Fruit fly (Drosophila melanogaster) whole organism, pupa: ENCODE measurements around the gene Jon66Ci.

Experiments
- CG10348 ChIP-seq: fragments of 200-800 bp; sonication (Bioruptor generic); IDR thresholded peaks from 2 replicates; pipeline ENCODE4 v1.3.6; 2022; ENCODE audit warnings: missing biosample characterization, missing genetic modification characterization
- CG12605 ChIP-seq: fragments of 200-800 bp; sonication (Bioruptor generic); IDR thresholded peaks from 2 replicates; pipeline ENCODE4 v1.3.6; 2022; ENCODE audit warnings: missing biosample characterization, missing genetic modification characterization
- CG13204 ChIP-seq: fragments of 200-800 bp; sonication (Bioruptor generic); optimal IDR thresholded peaks from 2 replicates; lab custom pipeline; 2018; ENCODE audit warnings: missing biosample characterization, mild to moderate bottlenecking, missing genetic modification characterization, moderate library complexity
- CG14655 ChIP-seq: fragments of 200-800 bp; sonication (Bioruptor generic); optimal IDR thresholded peaks from 3 replicates; lab custom pipeline; 2017; ENCODE audit warnings: mild to moderate bottlenecking, missing biosample characterization, missing genetic modification reagents, missing genetic modification characterization
- CG15710 ChIP-seq: fragments of 200-800 bp; sonication (Bioruptor generic); optimal IDR thresholded peaks from 2 replicates; lab custom pipeline; 2018; ENCODE audit warnings: missing biosample characterization, mild to moderate bottlenecking, missing genetic modification characterization, moderate library complexity
- CG17806 ChIP-seq: fragments of 200-800 bp; sonication (Bioruptor generic); optimal IDR thresholded peaks from 2 replicates; lab custom pipeline; 2018; ENCODE audit warnings: missing biosample characterization, mild to moderate bottlenecking, missing genetic modification characterization, moderate library complexity
- CG32121 ChIP-seq: fragments of 200-800 bp; sonication (Bioruptor generic); IDR thresholded peaks from 2 replicates; pipeline ENCODE4 v1.3.6; 2022; ENCODE audit warnings: missing biosample characterization, missing genetic modification characterization
- CG34367 ChIP-seq: fragments of 200-800 bp; sonication (Bioruptor generic); optimal IDR thresholded peaks from 2 replicates; lab custom pipeline; 2018; ENCODE audit warnings: missing biosample characterization, mild to moderate bottlenecking, missing genetic modification characterization
- CG4496 ChIP-seq: fragments of 200-800 bp; sonication (Bioruptor generic); IDR thresholded peaks from 3 replicates; pipeline ENCODE4 v1.3.6; 2022; ENCODE audit warnings: missing biosample characterization, missing genetic modification characterization
- CG8159 ChIP-seq: fragments of 200-800 bp; sonication (Bioruptor generic); optimal IDR thresholded peaks from 3 replicates; lab custom pipeline; 2018; ENCODE audit warnings: missing biosample characterization, mild to moderate bottlenecking, missing genetic modification characterization, moderate library complexity
- CG8301 ChIP-seq: fragments of 200-800 bp; sonication (Bioruptor generic); optimal IDR thresholded peaks from 2 replicates; lab custom pipeline; 2018; ENCODE audit warnings: missing biosample characterization, mild to moderate bottlenecking, missing genetic modification characterization
- CG9948 ChIP-seq: fragments of 200-800 bp; sonication (Bioruptor generic); optimal IDR thresholded peaks from 2 replicates; lab custom pipeline; 2018; ENCODE audit warnings: missing biosample characterization, mild to moderate bottlenecking, missing genetic modification characterization, moderate library complexity
- D1 ChIP-seq: fragments of 200-800 bp; sonication (Bioruptor generic); optimal IDR thresholded peaks from 2 replicates; lab custom pipeline; 2018; ENCODE audit warnings: missing biosample characterization, mild to moderate bottlenecking, missing genetic modification characterization, moderate library complexity
- EcR ChIP-seq: fragments of 200-800 bp; sonication (Bioruptor generic); optimal IDR thresholded peaks from 3 replicates; lab custom pipeline; 2019; ENCODE audit warnings: missing biosample characterization, missing genetic modification characterization, mild to moderate bottlenecking, moderate library complexity, missing genetic modification reagents
- Ets98B ChIP-seq: fragments of 200-800 bp; sonication (Bioruptor generic); IDR thresholded peaks from 2 replicates; pipeline ENCODE4 v1.3.6; 2022; ENCODE audit warnings: missing biosample characterization, missing genetic modification characterization
- Pif1A ChIP-seq: fragments of 200-800 bp; sonication (Bioruptor generic); optimal IDR thresholded peaks from 3 replicates; lab custom pipeline; 2016; ENCODE audit warnings: missing biosample characterization, missing genetic modification characterization
- Pif1B ChIP-seq: fragments of 200-800 bp; sonication (Bioruptor generic); optimal IDR thresholded peaks from 3 replicates; lab custom pipeline; 2016; ENCODE audit warnings: missing biosample characterization, missing genetic modification characterization
- Snoo ChIP-seq: fragments of 200-800 bp; sonication (Bioruptor generic); optimal IDR thresholded peaks from 3 replicates; lab custom pipeline; 2017; ENCODE audit warnings: missing biosample characterization, mild to moderate bottlenecking, missing genetic modification characterization, inconsistent platforms
- fd96Ca ChIP-seq: fragments of 200-800 bp; sonication (Bioruptor generic); IDR thresholded peaks from 3 replicates; pipeline ENCODE4 v1.3.6; 2022; ENCODE audit warnings: missing biosample characterization, missing genetic modification characterization
- gl ChIP-seq: fragments of 200-800 bp; sonication (Bioruptor generic); optimal IDR thresholded peaks from 2 replicates; lab custom pipeline; 2018; ENCODE audit warnings: missing biosample characterization, mild to moderate bottlenecking, missing genetic modification characterization
- rn ChIP-seq: fragments of 200-800 bp; sonication (Bioruptor generic); IDR thresholded peaks from 2 replicates; pipeline ENCODE4 v1.3.6; 2022; ENCODE audit warnings: missing biosample characterization, missing genetic modification characterization

The Jon66Ci gene

DNA sequence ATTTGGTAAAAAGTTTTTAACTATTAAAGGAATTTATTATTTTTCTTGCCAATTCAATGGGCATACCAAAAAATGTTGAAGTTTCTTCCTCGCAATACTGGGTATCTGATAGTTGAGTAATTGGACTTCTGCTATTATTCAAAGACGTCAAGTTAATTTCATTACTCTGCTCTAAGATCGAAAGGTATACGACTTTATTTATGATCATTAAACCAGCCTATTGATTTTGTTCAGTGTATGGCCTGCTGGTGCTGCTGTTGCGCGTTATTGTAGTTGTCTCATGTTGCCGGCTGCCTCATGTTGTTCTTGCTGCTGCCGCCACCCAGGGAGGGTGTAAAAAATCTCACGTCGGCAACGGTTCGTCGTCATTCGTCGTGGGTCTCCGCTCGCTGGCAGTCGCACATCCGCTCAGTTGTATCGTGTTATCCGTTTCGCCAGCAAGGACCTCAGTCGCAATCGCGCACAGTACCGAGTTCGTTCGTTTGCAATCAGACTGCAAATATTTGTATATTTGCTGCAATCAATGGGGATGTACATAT is 4.4 kb downstream of the Jon66Ci start, which contains the start of gene CG7120:
Gene CG7120, plus strand, starts transcription at position 371 of the 539 bp plus-strand sequence.
- peak; percentile 26 for TF ChIP-seq CG34367
- peak; percentile 43; the same call in 1 of the 3 replicates for TF ChIP-seq fd96Ca
- 0 out of 2 replicates have a peak, but pooled peaks have one; percentile 5 for TF ChIP-seq Ets98B (GFP tag; lab: Robert Waterston, UW)
- TF ChIP-seq CG32121 (GFP tag; lab: Robert Waterston, UW): no peak
- TF ChIP-seq CG4496 (GFP tag; lab: Robert Waterston, UW): peak; percentile 29; the same call in 1 of the 3 replicates
- peak; percentile 32 for TF ChIP-seq Pif1B (GFP tag; lab: Kevin White, UChicago)
- peak; percentile 60 for TF ChIP-seq CG8301 (tag; lab: Kevin White, UChicago)
- no peak for TF ChIP-seq gl (tag; lab: Kevin White, UChicago)
- TF ChIP-seq Pif1A (GFP tag; lab: Kevin White, UChicago): peak; percentile 32
- peak; percentile 53 for TF ChIP-seq CG8159 (tag; lab: Kevin White, UChicago)
- peak; percentile 64 for TF ChIP-seq CG14655 (GFP tag; lab: Kevin White, UChicago)
- no peak for TF ChIP-seq CG17806 (tag; lab: Kevin White, UChicago)
- no peak; the same call in 1 of the 2 replicates for TF ChIP-seq CG12605 (GFP tag; lab: Robert Waterston, UW)
- no peak for TF ChIP-seq D1 (tag; lab: Kevin White, UChicago)
- TF ChIP-seq CG9948: peak; percentile 31

DNA sequence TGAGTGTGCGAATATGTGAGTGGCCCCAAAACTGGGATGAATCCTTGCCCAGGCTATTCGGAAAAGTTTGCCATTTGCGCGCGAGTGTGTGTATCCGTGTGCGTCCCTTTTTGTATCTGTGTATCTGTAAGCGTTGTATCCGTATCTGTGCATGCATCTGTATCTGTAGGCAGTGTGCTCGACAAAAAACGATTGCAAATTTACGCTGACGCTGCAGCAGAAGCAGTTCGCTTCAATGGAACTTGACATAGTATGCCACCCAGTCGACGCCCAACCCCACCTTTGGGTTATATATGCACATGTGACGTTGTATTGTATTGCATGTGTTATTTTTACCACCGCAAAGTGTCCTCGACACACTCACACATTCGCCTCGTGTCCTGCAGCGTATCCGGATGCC is 4.8 kb downstream of the Jon66Ci start:
- no peak for TF ChIP-seq rn (GFP tag; lab: Robert Waterston, UW)
- no peak for TF ChIP-seq CG10348 (GFP tag; lab: Robert Waterston, UW)
- no peak for TF ChIP-seq CG8159 (tag; lab: Kevin White, UChicago)
- no peak for TF ChIP-seq fd96Ca
- no peak for TF ChIP-seq CG17806 (tag; lab: Kevin White, UChicago)
- no peak for TF ChIP-seq CG14655 (GFP tag; lab: Kevin White, UChicago)
- TF ChIP-seq CG34367: no peak
- no peak for TF ChIP-seq Pif1A (GFP tag; lab: Kevin White, UChicago)
- no peak for TF ChIP-seq CG9948
- TF ChIP-seq D1 (tag; lab: Kevin White, UChicago): no peak

DNA sequence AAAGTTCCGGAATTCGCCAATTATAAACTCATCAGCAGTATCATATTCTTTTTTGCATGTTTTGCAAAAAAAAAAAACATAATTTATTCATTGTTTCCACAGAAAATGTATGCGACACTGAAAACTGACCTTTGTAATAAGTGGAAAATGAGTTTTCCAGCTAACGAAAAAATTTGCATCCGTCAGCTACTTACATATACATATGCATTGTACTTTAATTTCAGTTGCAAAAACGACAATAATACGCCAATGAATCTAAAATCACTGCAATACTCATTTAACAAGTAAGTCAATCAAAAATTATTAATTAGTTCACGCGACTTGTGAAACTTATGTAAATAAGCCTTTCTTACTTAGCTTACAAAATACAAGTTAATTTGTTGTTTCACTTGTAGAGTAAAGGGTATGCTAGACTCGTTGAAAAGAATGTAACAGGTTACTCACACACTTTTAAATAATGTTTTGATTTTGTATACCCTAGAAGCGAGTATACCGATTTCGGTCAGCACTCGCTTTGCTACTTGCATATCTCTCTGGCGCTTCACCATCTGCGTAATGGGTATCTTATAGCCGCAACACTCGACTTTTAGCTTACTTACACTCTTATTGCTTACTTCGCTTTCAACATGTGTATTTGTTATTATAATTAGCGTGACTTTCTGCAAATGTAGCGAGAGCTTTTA is 7.6 kb downstream of the Jon66Ci start:
- peak; percentile 86 for TF ChIP-seq CG4496 (GFP tag; lab: Robert Waterston, UW)
- TF ChIP-seq CG15710: peak; percentile 84
- TF ChIP-seq Ets98B (GFP tag; lab: Robert Waterston, UW): peak; percentile 84
- TF ChIP-seq EcR (GFP tag; lab: Kevin White, UChicago): no peak
- TF ChIP-seq CG14655 (GFP tag; lab: Kevin White, UChicago): no peak
- peak; percentile 66 for TF ChIP-seq CG9948
- TF ChIP-seq Snoo (tag; lab: Kevin White, UChicago): peak; percentile 81
- peak; percentile 65 for TF ChIP-seq CG12605 (GFP tag; lab: Robert Waterston, UW)
- TF ChIP-seq gl (tag; lab: Kevin White, UChicago): peak; percentile 75
- TF ChIP-seq Pif1B (GFP tag; lab: Kevin White, UChicago): no peak
- peak; percentile 86 for TF ChIP-seq CG32121 (GFP tag; lab: Robert Waterston, UW)
- TF ChIP-seq Pif1A (GFP tag; lab: Kevin White, UChicago): no peak
- no peak for TF ChIP-seq CG8159 (tag; lab: Kevin White, UChicago)
- no peak for TF ChIP-seq CG13204 (GFP tag; lab: Kevin White, UChicago)
- peak; percentile 86 for TF ChIP-seq fd96Ca
- no peak for TF ChIP-seq D1 (tag; lab: Kevin White, UChicago)
- peak; percentile 72 for TF ChIP-seq CG34367
- no peak for TF ChIP-seq CG8301 (tag; lab: Kevin White, UChicago)
- TF ChIP-seq CG10348 (GFP tag; lab: Robert Waterston, UW): no peak
- peak; percentile 77 for TF ChIP-seq CG17806 (tag; lab: Kevin White, UChicago)
- TF ChIP-seq rn (GFP tag; lab: Robert Waterston, UW): peak; percentile 63; the same call in 1 of the 2 replicates

DNA sequence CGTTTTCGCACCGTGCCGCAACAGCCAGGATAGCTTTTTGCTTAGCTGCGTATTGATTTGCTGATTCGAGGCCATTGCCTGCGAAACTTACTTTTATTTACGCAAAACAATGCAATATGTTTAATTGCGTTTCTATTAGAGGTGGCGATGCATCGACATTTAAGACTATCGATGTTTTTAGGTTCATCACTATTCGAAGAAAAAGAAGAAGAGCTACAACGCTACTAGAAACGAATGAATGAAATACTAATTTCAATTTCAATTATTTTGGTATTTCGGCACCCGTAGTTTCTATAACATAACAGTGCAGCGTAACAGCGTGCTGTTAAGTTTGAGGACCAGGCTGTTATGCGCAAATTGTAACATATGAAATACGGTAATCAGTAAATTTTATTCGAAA is 13.8 kb downstream of the Jon66Ci start, which contains the start of the genes Tpt, mkg-p and CG13667:
Gene Tpt, minus strand, starts transcription at position 155 of the 400 bp plus-strand sequence.
Gene mkg-p, minus strand, starts transcription at position 155 of the 400 bp plus-strand sequence.
Gene CG13667, plus strand, starts transcription at position 332 of the 400 bp plus-strand sequence.
- no peak for TF ChIP-seq CG15710
- peak; percentile 27; the same call in 1 of the 3 replicates for TF ChIP-seq CG4496 (GFP tag; lab: Robert Waterston, UW)
- TF ChIP-seq Pif1A (GFP tag; lab: Kevin White, UChicago): no peak
- TF ChIP-seq EcR (GFP tag; lab: Kevin White, UChicago): no peak
- no peak for TF ChIP-seq CG13204 (GFP tag; lab: Kevin White, UChicago)

DNA sequence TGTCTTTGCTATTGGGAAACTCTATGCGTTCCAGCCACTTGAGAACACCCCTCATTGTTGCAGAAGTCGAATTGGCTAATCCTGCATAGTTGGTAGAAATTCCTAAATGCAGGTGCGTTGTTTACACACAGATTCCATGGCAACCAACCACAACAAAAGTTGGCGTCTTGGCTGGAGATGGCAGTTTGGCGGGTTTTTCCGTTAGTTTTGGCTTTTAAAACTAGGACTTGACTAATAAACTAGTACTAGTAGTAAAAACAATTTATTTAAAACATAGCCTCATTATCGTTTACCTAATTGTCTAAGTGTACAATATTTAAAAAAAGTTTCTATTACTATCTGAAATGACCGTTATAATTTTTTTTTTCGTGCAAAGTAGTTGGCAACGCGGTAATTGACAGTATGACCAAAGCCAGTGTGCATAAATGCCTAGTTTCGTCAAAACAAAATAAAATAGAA is 20.1 kb downstream of the Jon66Ci start, which contains the start of gene Exo70:
Gene Exo70, plus strand, starts transcription at position 413 of the 459 bp plus-strand sequence.
- no peak for TF ChIP-seq CG13204 (GFP tag; lab: Kevin White, UChicago)
- no peak for TF ChIP-seq gl (tag; lab: Kevin White, UChicago)
- TF ChIP-seq D1 (tag; lab: Kevin White, UChicago): no peak
- no peak for TF ChIP-seq CG32121 (GFP tag; lab: Robert Waterston, UW)
- 0 out of 2 replicates have a peak, but pooled peaks have one; percentile 10 for TF ChIP-seq rn (GFP tag; lab: Robert Waterston, UW)
- TF ChIP-seq fd96Ca: no peak
- TF ChIP-seq CG15710: peak; percentile 31
- TF ChIP-seq Pif1B (GFP tag; lab: Kevin White, UChicago): no peak
- TF ChIP-seq CG34367: peak; percentile 32
- TF ChIP-seq CG10348 (GFP tag; lab: Robert Waterston, UW): no peak
- TF ChIP-seq CG8159 (tag; lab: Kevin White, UChicago): no peak
- no peak for TF ChIP-seq CG12605 (GFP tag; lab: Robert Waterston, UW)
